Fruit fly (Drosophila melanogaster) whole organism: ENCODE measurements around the gene Sirup.

ENCODE experiments used
- CG8478 ChIP-seq: fragments of >200 bp; optimal IDR thresholded peaks from 2 replicates; lab custom pipeline; 2018; ENCODE audit warnings: inconsistent platforms
- Dll ChIP-seq: fragments of >200 bp; optimal IDR thresholded peaks from 2 replicates; lab custom pipeline; 2017
- EcR ChIP-seq, 2 experiments: fragments of >200 bp; optimal IDR thresholded peaks; 2 replicates each; lab custom pipeline; 2017; ENCODE audit warnings: missing biosample characterization in 2 of 2, missing genetic modification characterization in 2 of 2, missing genetic modification reagents in 2 of 2
- pan ChIP-seq: fragments of >200 bp; optimal IDR thresholded peaks from 2 replicates; lab custom pipeline; 2017
- psq ChIP-seq: fragments of >200 bp; optimal IDR thresholded peaks from 2 replicates; lab custom pipeline; 2017
- usp ChIP-seq: fragments of >200 bp; optimal IDR thresholded peaks from 2 replicates; lab custom pipeline; 2017; ENCODE audit warnings: missing biosample characterization, missing genetic modification characterization, mixed read lengths

dm6 chr2L:7965808-7966460 is 32.7 kb upstream of the Sirup start:
- no peak for TF ChIP-seq CG8478 (lab: Kevin White, UChicago)
- TF ChIP-seq EcR (GFP tag; optimal IDR thresholded peaks at IDR 0.05; lab: Kevin White, UChicago) = no peak
- no peak for TF ChIP-seq psq (lab: Kevin White, UChicago)
- no peak for TF ChIP-seq Dll (lab: Kevin White, UChicago)
- no peak for TF ChIP-seq usp
- no peak for TF ChIP-seq pan (lab: Kevin White, UChicago)
